Worm (Caenorhabditis elegans) whole organism, L1 larva: Measurements from ENCODE around the gene C04F6.7.

ENCODE experiments used
- nhr-47 ChIP-seq: sonication (generic microtip); optimal IDR thresholded peaks from 2 replicates; lab custom pipeline; 2016; ENCODE audit warnings: mild to moderate bottlenecking, missing genetic modification characterization, moderate library complexity, missing compliant biosample characterization
- zag-1 ChIP-seq: fragments of 150-350 bp; optimal IDR thresholded peaks from 2 replicates; lab custom pipeline; 2014; ENCODE audit warnings: missing biosample characterization, missing genetic modification characterization

DNA sequence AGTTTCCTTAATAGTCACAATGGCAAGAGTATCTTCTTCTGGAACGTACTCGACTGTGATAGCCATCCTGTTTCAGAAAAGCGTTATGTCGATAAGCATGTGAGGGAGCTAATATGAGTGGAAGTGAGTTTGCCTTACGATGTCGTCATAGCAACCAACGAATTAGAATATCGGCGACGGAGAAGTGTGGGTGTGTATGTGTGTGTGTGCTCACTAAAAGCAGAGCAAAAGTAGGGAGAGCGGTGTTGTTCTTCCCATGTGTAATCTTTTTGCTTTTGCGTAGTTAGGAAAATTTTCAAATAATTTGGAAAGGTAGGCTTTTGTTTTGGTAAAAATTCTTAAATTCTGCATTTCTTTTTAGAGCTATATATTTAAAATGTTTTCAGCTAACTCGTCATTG, 32.1 kb upstream of the C04F6.7 start, which contains the start of gene ZK813.5:
- no peak for TF ChIP-seq nhr-47
- TF ChIP-seq zag-1 (tag; lab: Kevin White, UChicago) = no peak
